Worm (Caenorhabditis elegans): ENCODE measurements around the gene srg-1.

ce11 chrIII:6207881-6208280 is 50.3 kb downstream of the srg-1 start, which contains the start of gene C23G10.2:
- no peak for TF ChIP-seq snpc-4 (tag; optimal IDR thresholded peaks at IDR 0.05)
- no peak for TF ChIP-seq elt-1 (tag; optimal IDR thresholded peaks at IDR 0.05; ENCODE audit: borderline replicate concordance, insufficient read depth)
- no peak for TF ChIP-seq unc-120 (tag; optimal IDR thresholded peaks at IDR 0.05; ENCODE audit: poor library complexity, severe bottlenecking)
- no peak for TF ChIP-seq ces-1 (GFP tag; optimal IDR thresholded peaks at IDR 0.05)
- no peak for TF ChIP-seq nhr-76 (tag; optimal IDR thresholded peaks at IDR 0.05)
- no peak for TF ChIP-seq lin-13 (tag; optimal IDR thresholded peaks at IDR 0.05)
